Worm (Caenorhabditis elegans) whole organism, dauer: Measurements from ENCODE around the gene B0410.3.

ENCODE experiments used
- unc-62 ChIP-seq: sonication (generic microtip); optimal IDR thresholded peaks from 2 replicates; lab custom pipeline; 2017; ENCODE audit warnings: missing biosample characterization, missing genetic modification reagents, missing genetic modification characterization

Gene B0410.3

DNA sequence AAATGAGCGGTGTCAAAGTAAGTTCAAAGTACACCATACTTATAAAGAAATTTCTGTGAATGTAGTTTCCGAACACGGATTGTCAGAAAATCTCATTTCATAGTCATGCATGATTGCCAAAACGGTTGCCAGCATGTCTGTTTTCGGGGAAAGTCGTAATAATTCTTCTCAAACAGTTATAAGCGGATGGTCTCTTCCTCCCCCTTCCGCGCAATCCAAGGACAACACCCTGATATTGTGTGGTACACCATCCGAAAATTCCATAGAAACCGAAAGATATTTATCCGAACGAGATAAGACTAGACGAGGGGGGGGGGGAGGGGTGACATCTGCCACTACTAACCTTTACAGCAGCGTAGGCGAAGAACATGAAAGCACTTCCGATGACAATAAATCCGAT, 16.7 kb downstream of the B0410.3 start:
- TF ChIP-seq unc-62 (GFP tag; lab: Kevin White, UChicago) = no peak

DNA sequence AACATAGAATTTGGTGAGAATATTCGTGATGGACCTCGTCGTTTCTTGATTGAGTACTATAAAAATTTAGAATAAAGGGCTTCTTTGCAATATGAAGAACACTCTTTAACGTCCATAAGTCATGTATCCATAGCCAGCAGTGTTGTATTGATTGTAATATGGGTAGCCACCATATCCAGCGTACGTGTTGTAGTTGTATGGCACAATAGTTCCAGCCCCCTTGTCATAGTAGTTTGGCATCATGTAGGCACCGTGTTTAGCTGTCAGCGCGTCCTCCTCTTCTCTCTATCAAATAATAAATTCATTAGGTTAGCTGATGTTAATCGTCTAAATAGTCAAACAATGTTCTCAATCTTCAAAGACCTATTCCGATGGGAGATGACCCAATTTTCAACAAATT, 18.0 kb downstream of the B0410.3 start:
- no peak for TF ChIP-seq unc-62 (GFP tag; lab: Kevin White, UChicago)

DNA sequence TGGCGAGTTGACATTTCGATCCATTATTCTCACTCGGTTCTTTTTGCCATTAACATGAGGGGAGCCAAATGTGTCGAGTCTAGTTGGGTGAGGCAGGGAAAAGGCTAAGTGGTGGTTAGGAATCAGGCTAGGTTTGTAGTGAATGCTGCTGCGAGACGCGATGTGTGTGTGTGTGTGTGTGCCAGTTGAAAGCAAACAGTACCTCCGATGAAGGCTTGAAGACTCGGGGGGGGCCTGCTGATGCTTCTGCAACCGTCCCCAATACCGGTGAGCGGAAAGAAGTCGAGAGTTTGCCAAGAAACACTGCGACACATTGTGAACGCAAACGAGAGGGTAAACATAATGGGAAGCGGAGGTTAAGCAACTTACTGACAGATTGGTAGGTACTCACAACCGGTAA, 20.3 kb downstream of the B0410.3 start, which contains the start of gene F53B3.3:
F53B3.3 (minus strand) TSS at position 101 of the 400 bp plus-strand sequence.
- no peak for TF ChIP-seq unc-62 (GFP tag; lab: Kevin White, UChicago)

DNA sequence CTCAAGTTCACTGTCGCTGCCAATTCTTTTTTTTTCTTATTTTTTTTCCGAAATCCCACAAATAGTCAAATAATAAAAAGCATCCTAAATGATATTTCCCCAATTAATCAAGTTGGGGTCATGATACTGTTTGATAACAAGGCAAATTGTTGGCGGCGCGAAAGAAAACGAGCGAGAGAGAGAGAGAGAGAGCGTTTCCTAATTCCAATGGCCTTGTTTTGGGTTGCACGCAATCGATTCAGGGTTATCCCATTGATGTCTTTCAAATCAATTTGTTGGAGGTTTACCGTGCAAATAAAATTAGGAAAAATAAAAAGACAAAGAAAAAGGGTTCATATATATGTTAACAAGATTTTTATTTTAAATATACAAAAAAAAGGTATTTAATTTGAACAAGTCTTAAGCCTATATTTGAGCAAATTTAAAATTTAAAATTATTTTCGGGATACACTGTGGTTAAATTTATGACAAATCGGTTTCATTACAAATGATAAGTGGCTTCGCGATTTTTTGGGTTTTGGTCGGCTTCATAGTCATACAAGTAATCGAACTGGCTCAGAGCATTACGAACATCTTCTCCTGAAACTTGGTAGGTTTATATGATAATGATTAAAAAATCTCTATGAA, 25.6 kb downstream of the B0410.3 start:
- TF ChIP-seq unc-62 (GFP tag; lab: Kevin White, UChicago) = no peak

DNA sequence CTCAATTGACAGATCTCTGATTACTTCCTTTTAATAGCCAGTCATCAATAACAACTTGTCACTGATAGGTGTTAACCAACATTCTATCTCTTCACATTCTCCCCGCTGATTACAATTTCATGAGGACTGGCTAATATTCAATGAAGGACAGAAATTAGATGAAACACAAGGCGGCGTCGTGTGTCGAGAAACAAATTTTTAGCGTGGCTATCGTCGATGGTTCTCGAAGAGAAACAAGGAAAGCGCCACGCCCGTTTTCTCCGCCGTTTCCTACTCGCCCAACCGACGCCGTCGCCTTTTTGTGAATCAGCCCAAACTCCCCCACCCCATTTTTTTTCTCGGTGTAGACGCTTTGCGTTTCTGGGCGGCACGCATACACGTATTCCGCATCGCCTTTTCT, 27.3 kb downstream of the B0410.3 start, which contains the start of gene F53B3.6:
F53B3.6 (plus strand) TSS at position 284 of the 400 bp plus-strand sequence.
- TF ChIP-seq unc-62 (GFP tag; lab: Kevin White, UChicago) = no peak

DNA sequence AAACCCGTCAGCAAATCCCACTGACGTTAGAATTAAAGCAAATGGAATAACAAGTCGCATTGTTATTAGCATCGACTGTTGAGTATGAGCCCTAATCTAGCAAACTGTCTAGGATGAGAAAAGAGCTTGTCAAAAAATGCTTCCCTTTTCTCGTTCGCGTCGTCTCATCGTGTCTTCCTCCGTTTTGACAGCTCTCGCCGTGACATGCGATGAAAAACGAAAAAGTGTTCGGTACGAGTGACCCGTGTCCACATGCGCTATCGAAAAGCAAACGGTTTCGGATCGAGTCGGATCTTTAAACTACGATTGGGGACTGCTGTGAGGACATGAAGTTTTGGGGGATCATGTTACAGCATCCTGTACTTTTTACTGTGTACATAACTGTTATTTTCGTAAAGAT, 28.9 kb downstream of the B0410.3 start, which contains the start of gene comt-1:
comt-1 (minus strand) TSS at position 101 of the 400 bp plus-strand sequence.
- no peak for TF ChIP-seq unc-62 (GFP tag; lab: Kevin White, UChicago)

DNA sequence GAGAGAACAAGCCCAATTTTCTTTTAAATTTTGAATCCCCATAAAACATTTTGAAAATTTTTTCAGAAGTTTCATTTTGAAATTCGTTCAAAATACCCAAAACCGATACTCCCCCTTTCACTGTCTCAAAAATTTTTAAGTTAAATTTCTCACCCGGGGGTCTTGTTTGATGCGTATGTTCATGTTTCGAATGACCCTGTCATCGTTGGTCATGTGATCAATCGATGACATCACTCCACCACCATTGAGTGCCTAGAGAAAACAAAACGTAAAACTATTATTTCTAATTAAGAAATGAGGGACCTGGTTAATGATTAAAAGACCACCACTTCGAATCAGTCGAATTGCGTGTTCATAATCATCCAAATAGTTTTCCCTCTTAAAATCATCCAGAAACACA, 32.9 kb downstream of the B0410.3 start:
- no peak for TF ChIP-seq unc-62 (GFP tag; lab: Kevin White, UChicago)

DNA sequence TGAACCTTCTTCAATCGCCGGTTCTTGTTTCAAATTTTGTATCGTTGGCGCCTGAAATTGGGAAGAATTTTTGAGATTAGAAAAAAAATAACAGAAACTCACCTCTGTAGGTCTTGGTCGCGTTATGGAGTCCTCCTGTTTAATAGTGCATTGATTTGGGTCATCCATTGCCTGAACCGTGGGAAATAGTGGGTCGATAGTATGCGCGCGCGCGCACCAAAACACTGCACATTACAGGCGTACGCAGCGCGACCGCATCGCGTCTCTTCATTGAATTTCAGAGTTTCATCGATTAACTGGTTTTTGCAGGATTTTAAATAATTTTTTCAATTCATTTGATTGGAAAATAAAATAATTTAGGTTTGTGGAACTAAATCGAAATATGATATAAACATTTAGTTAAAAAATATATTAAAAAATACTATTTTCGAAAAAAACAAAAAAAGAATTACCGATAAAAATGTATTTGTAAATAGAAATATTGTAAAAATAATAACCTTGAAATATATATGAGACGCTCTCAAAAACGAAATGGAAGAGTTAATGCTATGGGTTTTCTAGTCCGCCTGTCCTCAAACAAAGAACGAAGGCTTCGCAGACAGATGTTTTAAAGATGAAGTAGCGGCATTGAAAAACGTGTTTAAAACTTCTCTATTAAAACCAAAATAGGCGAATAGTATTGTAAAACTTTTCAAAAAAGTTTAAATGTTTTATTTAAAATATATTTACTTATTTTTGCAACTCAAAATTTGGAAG, 34.0 kb downstream of the B0410.3 start, which contains the start of gene tra-4:
tra-4 (minus strand) TSS at position 534 of the 756 bp plus-strand sequence.
- no peak for TF ChIP-seq unc-62 (GFP tag; lab: Kevin White, UChicago)

DNA sequence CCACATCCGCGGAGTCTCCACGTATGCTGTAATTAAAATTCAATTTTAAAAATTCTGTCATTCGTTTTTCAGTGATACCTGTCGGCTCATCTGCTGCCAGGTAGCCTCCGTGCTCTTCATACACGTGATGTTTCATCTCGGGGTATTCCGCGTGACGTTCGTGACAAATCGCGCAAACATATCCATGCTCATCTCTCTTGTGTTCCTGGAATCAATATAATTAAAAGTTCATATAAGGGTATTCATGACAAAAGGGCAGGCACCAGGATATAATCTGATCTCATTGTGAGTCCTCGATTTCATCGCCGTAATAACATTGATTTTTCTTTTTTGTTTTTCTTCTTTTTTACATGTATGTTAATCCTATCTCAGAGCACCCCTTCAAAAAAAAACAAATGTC, 37.3 kb downstream of the B0410.3 start:
- TF ChIP-seq unc-62 (GFP tag; lab: Kevin White, UChicago) = no peak

DNA sequence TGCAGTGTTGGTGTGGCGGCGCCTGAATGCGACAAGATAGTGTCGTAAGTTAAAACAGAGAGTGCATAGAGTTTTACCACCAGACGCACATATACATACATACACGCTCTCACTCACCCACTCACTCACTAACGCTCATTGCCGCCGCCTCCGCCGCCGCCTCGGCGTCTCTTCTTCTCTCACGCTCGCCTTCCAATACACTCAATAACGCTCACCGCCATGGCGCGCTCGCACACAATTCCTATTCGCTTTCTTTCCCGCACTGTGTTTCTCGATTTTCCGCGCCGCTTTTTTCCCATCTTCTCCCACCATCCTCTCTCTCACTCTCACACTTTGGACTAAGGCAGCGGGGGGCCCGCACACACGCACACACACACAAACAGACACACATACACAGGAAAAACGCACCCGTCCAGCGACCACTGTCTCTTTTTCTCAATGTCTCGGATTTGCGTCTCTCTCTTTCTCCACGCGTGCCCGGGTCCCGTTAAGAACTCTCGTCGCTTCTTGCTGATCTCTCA, 38.8 kb downstream of the B0410.3 start, which contains the start of gene kin-29:
kin-29 (minus strand) TSS at position 51 of the 521 bp plus-strand sequence.
- no peak for TF ChIP-seq unc-62 (GFP tag; lab: Kevin White, UChicago)

DNA sequence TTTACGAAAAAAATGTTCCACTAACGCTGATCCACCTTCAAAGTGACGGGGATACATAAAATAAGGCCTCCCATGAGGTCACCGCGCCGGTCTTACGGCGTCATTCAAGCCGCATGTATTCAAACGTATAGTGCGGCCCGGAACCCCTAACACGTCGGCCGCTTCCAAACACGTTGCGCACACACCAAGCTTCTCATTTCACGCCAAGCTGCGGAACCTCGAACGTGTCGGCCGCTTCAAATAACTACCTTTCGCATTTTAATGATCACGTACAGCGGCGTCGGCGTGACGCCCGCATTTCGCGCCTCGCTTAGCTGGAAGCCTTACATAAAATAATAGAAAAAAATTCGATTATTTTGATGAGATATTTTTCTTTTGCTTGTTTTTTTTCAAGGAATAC, 47.8 kb downstream of the B0410.3 start:
- no peak for TF ChIP-seq unc-62 (GFP tag; lab: Kevin White, UChicago)

DNA sequence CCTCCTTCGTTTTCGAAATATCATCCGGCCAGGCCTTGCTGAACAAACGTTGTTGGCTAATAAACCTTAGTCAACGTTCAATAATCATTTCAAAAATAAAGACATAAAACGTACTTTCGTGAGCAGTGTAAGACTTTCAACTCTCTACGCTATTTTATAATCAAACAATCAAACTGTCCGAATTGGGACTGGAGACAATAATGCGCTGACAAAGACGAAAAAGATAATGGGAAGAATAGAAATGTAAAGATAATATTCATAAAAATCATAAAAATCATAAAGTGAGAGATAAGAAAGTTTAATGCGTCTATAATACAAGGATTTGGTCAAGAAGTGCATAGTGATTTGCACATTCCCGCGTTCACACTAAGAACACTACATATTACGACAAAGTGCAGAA, 49.5 kb downstream of the B0410.3 start:
- TF ChIP-seq unc-62 (GFP tag; lab: Kevin White, UChicago) = no peak
